Worm (Caenorhabditis elegans): ENCODE results near the gene C25D7.9.
A peak's percentile ranks its signal among the peaks of the same experiment; 100 is the strongest.

The C25D7.9 gene

ce11 chrV:15072738-15073137 lies 7.8 kb downstream of the C25D7.9 start:
- no peak for TF ChIP-seq nhr-77 (tag; optimal IDR thresholded peaks at IDR 0.05)
- no peak for TF ChIP-seq R02D3.7 (tag; optimal IDR thresholded peaks at IDR 0.05)
- TF ChIP-seq elt-1 (tag; optimal IDR thresholded peaks at IDR 0.05): no peak
- no peak for TF ChIP-seq dmd-4 (tag; optimal IDR thresholded peaks at IDR 0.05)
- no peak for TF ChIP-seq nhr-12 (tag; optimal IDR thresholded peaks at IDR 0.05)
- TF ChIP-seq unc-55 (GFP tag; optimal IDR thresholded peaks at IDR 0.05): no peak
- TF ChIP-seq Y55F3AM.14 (GFP tag; optimal IDR thresholded peaks at IDR 0.05): no peak

ce11 chrV:15074907-15075306 lies 10.0 kb downstream of the C25D7.9 start:
- TF ChIP-seq ztf-4 (tag; optimal IDR thresholded peaks at IDR 0.05): no peak
- TF ChIP-seq zag-1 (tag; optimal IDR thresholded peaks at IDR 0.05): peak; percentile 45
- TF ChIP-seq unc-55 (GFP tag; optimal IDR thresholded peaks at IDR 0.05): peak; percentile 82
- peak; percentile 11 for TF ChIP-seq mab-5 (tag; optimal IDR thresholded peaks at IDR 0.05)
- TF ChIP-seq lsy-2 (tag; optimal IDR thresholded peaks at IDR 0.05): peak in 1 of 2 experiments; percentile 35
- TF ChIP-seq sma-9 (GFP tag; optimal IDR thresholded peaks at IDR 0.05): peak; percentile 39
- no peak for TF ChIP-seq sma-9 (tag; optimal IDR thresholded peaks at IDR 0.05)
- TF ChIP-seq ztf-11 (tag; optimal IDR thresholded peaks at IDR 0.05): no peak
- TF ChIP-seq crh-2 (tag; optimal IDR thresholded peaks at IDR 0.05): peak; percentile 32
- no peak for TF ChIP-seq nhr-25 (tag; optimal IDR thresholded peaks at IDR 0.05)
- peak; percentile 52 for TF ChIP-seq nhr-129 (tag; optimal IDR thresholded peaks at IDR 0.05)
- TF ChIP-seq C34F6.9 (tag; optimal IDR thresholded peaks at IDR 0.05): peak; percentile 62

ce11 chrV:15078560-15078959 lies 13.6 kb downstream of the C25D7.9 start:
- no peak for TF ChIP-seq mbf-1 (tag; optimal IDR thresholded peaks at IDR 0.05)
- TF ChIP-seq unc-55 (GFP tag; optimal IDR thresholded peaks at IDR 0.05): no peak
- no peak for TF ChIP-seq skn-1 (tag; optimal IDR thresholded peaks at IDR 0.05)
- no peak for TF ChIP-seq unc-62 (GFP tag; optimal IDR thresholded peaks at IDR 0.05)
- TF ChIP-seq gmeb-1 (tag; optimal IDR thresholded peaks at IDR 0.05): no peak
- no peak for TF ChIP-seq ceh-16 (tag; optimal IDR thresholded peaks at IDR 0.05)
- TF ChIP-seq ztf-4 (tag; optimal IDR thresholded peaks at IDR 0.05): no peak
- no peak for TF ChIP-seq mdl-1 (tag; optimal IDR thresholded peaks at IDR 0.05)
- no peak for TF ChIP-seq ceh-82 (tag; optimal IDR thresholded peaks at IDR 0.05)
- TF ChIP-seq ama-1 (optimal IDR thresholded peaks at IDR 0.05): no peak
- TF ChIP-seq snpc-4 (tag; optimal IDR thresholded peaks at IDR 0.05): no peak

ce11 chrV:15082291-15082690 lies 17.4 kb downstream of the C25D7.9 start, which contains the start of the genes C01G10.10 and C01G10.9:
TSS of gene C01G10.10 (minus strand) at chrV:15082441.
TSS of gene C01G10.9 (plus strand) at chrV:15082530.
- TF ChIP-seq nhr-25 (tag; optimal IDR thresholded peaks at IDR 0.05) (peak; percentile 46), nhr-12 (tag; optimal IDR thresholded peaks at IDR 0.05) (no peak), dmd-4 (tag; optimal IDR thresholded peaks at IDR 0.05) (no peak), ztf-4 (tag; optimal IDR thresholded peaks at IDR 0.05) (no peak), sma-3 (GFP tag; optimal IDR thresholded peaks at IDR 0.05) (peak; percentile 68), nhr-10 (tag; optimal IDR thresholded peaks at IDR 0.05) (no peak), nhr-237 (tag; optimal IDR thresholded peaks at IDR 0.05) (no peak), aly-2 (tag; optimal IDR thresholded peaks at IDR 0.05) (no peak), zag-1 (tag; optimal IDR thresholded peaks at IDR 0.05) (no peak), crh-2 (tag; optimal IDR thresholded peaks at IDR 0.05) (peak; percentile 45), gmeb-1 (tag; optimal IDR thresholded peaks at IDR 0.05) (peak; percentile 47), nhr-77 (tag; optimal IDR thresholded peaks at IDR 0.05) (no peak), mbf-1 (tag; optimal IDR thresholded peaks at IDR 0.05) (no peak), C34F6.9 (tag; optimal IDR thresholded peaks at IDR 0.05) (peak; percentile 64), lsy-2 (tag; optimal IDR thresholded peaks at IDR 0.05) (peak; percentile 13 to 75), ceh-16 (tag; optimal IDR thresholded peaks at IDR 0.05) (peak; percentile 13), sem-4 (tag; optimal IDR thresholded peaks at IDR 0.05) (peak; percentile 41), F13H6.1 (tag; optimal IDR thresholded peaks at IDR 0.05) (peak; percentile 73), egl-27 (tag; optimal IDR thresholded peaks at IDR 0.05) (no peak), nhr-129 (tag; optimal IDR thresholded peaks at IDR 0.05) (no peak), fos-1 (tag; optimal IDR thresholded peaks at IDR 0.05) (peak; percentile 9), ztf-11 (tag; optimal IDR thresholded peaks at IDR 0.05) (no peak), lin-13 (GFP tag; optimal IDR thresholded peaks at IDR 0.05) (peak; percentile 51), alr-1 (tag; optimal IDR thresholded peaks at IDR 0.05) (no peak), snpc-4 (tag; optimal IDR thresholded peaks at IDR 0.05) (peak; percentile 50), mab-5 (tag; optimal IDR thresholded peaks at IDR 0.05) (no peak), sma-9 (GFP tag; optimal IDR thresholded peaks at IDR 0.05) (peak; percentile 82), sma-9 (tag; optimal IDR thresholded peaks at IDR 0.05) (no peak), ama-1 (optimal IDR thresholded peaks at IDR 0.05) (no peak), unc-55 (GFP tag; optimal IDR thresholded peaks at IDR 0.05) (peak; percentile 47)
